Fruit fly (Drosophila melanogaster) whole organism, embryonic: ENCODE measurements around the gene CG8560.

Source experiments
- CG10147 ChIP-seq: fragments of 200-800 bp; sonication (Bioruptor generic); optimal IDR thresholded peaks from 2 replicates; lab custom pipeline; 2019; ENCODE audit warnings: missing biosample characterization, mild to moderate bottlenecking, missing genetic modification characterization, moderate library complexity
- CG10462 ChIP-seq: fragments of 200-800 bp; sonication (Bioruptor generic); optimal IDR thresholded peaks from 2 replicates; lab custom pipeline; 2016; ENCODE audit warnings: missing biosample characterization, missing genetic modification characterization
- CG11696 ChIP-seq: fragments of 200-800 bp; sonication (Bioruptor generic); IDR thresholded peaks from 2 replicates; pipeline ENCODE4 v1.3.6; 2022; ENCODE audit warnings: missing biosample characterization, missing genetic modification characterization
- CG12236 ChIP-seq: fragments of 200-800 bp; sonication (Bioruptor generic); optimal IDR thresholded peaks from 2 replicates; lab custom pipeline; 2016; ENCODE audit warnings: missing biosample characterization, missing genetic modification characterization
- CG13123 ChIP-seq: fragments of 200-800 bp; sonication (Bioruptor generic); optimal IDR thresholded peaks from 2 replicates; lab custom pipeline; 2016; ENCODE audit warnings: missing biosample characterization, missing genetic modification characterization
- CG16813 ChIP-seq: fragments of 200-800 bp; sonication (Bioruptor generic); IDR thresholded peaks from 3 replicates; pipeline ENCODE4 v1.3.6; 2022; ENCODE audit warnings: missing biosample characterization, missing genetic modification characterization; ENCODE audit not compliant: partially characterized antibody
- CG18599 ChIP-seq: fragments of 200-800 bp; sonication (Bioruptor generic); optimal IDR thresholded peaks from 3 replicates; lab custom pipeline; 2017; ENCODE audit warnings: missing biosample characterization, missing genetic modification characterization, mild to moderate bottlenecking, moderate library complexity, missing genetic modification reagents
- CG34376 ChIP-seq: fragments of 200-800 bp; sonication (Bioruptor generic); optimal IDR thresholded peaks from 2 replicates; lab custom pipeline; 2018; ENCODE audit warnings: missing biosample characterization, mild to moderate bottlenecking, missing genetic modification characterization
- CG3847 ChIP-seq: fragments of 200-800 bp; sonication (Bioruptor generic); IDR thresholded peaks from 2 replicates; pipeline ENCODE4 v1.3.6; 2022; ENCODE audit warnings: missing biosample characterization, missing genetic modification characterization
- CG6854 ChIP-seq: fragments of 200-800 bp; sonication (Bioruptor generic); optimal IDR thresholded peaks from 3 replicates; lab custom pipeline; 2017; ENCODE audit warnings: missing biosample characterization, mild to moderate bottlenecking, missing genetic modification characterization
- CkIIα-i1 ChIP-seq: fragments of 200-800 bp; sonication (Bioruptor generic); IDR thresholded peaks from 2 replicates; pipeline ENCODE4 v1.3.6; 2022; ENCODE audit warnings: missing biosample characterization, missing genetic modification characterization
- Doc3 ChIP-seq: fragments of 200-800 bp; sonication (Bioruptor generic); IDR thresholded peaks from 3 replicates; pipeline ENCODE4 v1.3.6; 2022; ENCODE audit warnings: missing biosample characterization, missing genetic modification characterization; ENCODE audit not compliant: partially characterized antibody
- Drgx ChIP-seq: fragments of 200-800 bp; sonication (Bioruptor generic); IDR thresholded peaks from 2 replicates; pipeline ENCODE4 v1.3.6; 2022; ENCODE audit warnings: missing biosample characterization, missing genetic modification characterization
- E2f1 ChIP-seq: fragments of 200-800 bp; sonication (Bioruptor generic); IDR thresholded peaks from 2 replicates; pipeline ENCODE4 v1.3.6; 2022; ENCODE audit warnings: missing biosample characterization, missing genetic modification characterization
- GATAe ChIP-seq: fragments of 200-800 bp; sonication (Bioruptor generic); conservative IDR thresholded peaks from 2 replicates; pipeline ENCODE4 v1.3.6; 2022; ENCODE audit warnings: missing biosample characterization, missing genetic modification characterization
- Hey ChIP-seq: fragments of 200-800 bp; sonication (Bioruptor generic); optimal IDR thresholded peaks from 3 replicates; lab custom pipeline; 2018; ENCODE audit warnings: missing biosample characterization, mild to moderate bottlenecking, missing genetic modification characterization
- Hr78 ChIP-seq, 2 experiments: fragments of 200-800 bp in 1 of 2; fragments of >200 bp in 1 of 2; sonication (Bioruptor generic) in 1 of 2; optimal IDR thresholded peaks; 2 replicates each; lab custom pipeline; 2017 to 2019; ENCODE audit warnings: missing biosample characterization in 2 of 2, missing genetic modification characterization in 2 of 2, mild to moderate bottlenecking in 1 of 2, moderate library complexity in 1 of 2
- MTF-1 ChIP-seq: fragments of 200-800 bp; sonication (Bioruptor generic); optimal IDR thresholded peaks from 2 replicates; lab custom pipeline; 2018; ENCODE audit warnings: missing biosample characterization, mild to moderate bottlenecking, missing genetic modification characterization, borderline replicate concordance
- Mad ChIP-seq: fragments of 200-800 bp; sonication (Bioruptor generic); optimal IDR thresholded peaks from 2 replicates; lab custom pipeline; 2016; ENCODE audit warnings: missing biosample characterization, missing genetic modification characterization
- Myb ChIP-seq: fragments of 200-800 bp; sonication (Bioruptor generic); optimal IDR thresholded peaks from 2 replicates; lab custom pipeline; 2016; ENCODE audit warnings: missing biosample characterization, missing genetic modification characterization
- Ptx1 ChIP-seq: fragments of 200-800 bp; sonication (Bioruptor generic); IDR thresholded peaks from 2 replicates; pipeline ENCODE4 v1.3.6; 2022; ENCODE audit warnings: missing biosample characterization, missing genetic modification characterization
- Sox100B ChIP-seq: fragments of 200-800 bp; sonication (Bioruptor generic); optimal IDR thresholded peaks from 3 replicates; lab custom pipeline; 2018; ENCODE audit warnings: missing biosample characterization, mild to moderate bottlenecking, missing genetic modification characterization
- Vsx1 ChIP-seq: fragments of 200-800 bp; sonication (Bioruptor generic); optimal IDR thresholded peaks from 2 replicates; lab custom pipeline; 2017; ENCODE audit warnings: missing biosample characterization, mild to moderate bottlenecking, missing genetic modification characterization, missing genetic modification reagents
- Xrp1 ChIP-seq: fragments of 200-800 bp; sonication (Bioruptor generic); IDR thresholded peaks from 2 replicates; pipeline ENCODE4 v1.3.6; 2022; ENCODE audit warnings: missing biosample characterization, missing genetic modification characterization
- cwo ChIP-seq: fragments of 200-800 bp; sonication (Bioruptor generic); optimal IDR thresholded peaks from 3 replicates; lab custom pipeline; 2017; ENCODE audit warnings: missing biosample characterization, missing genetic modification characterization, mild to moderate bottlenecking, moderate library complexity, missing genetic modification reagents
- exex ChIP-seq: fragments of 200-800 bp; sonication (Bioruptor generic); optimal IDR thresholded peaks from 4 replicates; lab custom pipeline; 2018; ENCODE audit warnings: missing biosample characterization, mild to moderate bottlenecking, missing genetic modification characterization, moderate library complexity
- fu2 ChIP-seq: fragments of 200-800 bp; sonication (Bioruptor generic); optimal IDR thresholded peaks from 2 replicates; lab custom pipeline; 2016; ENCODE audit warnings: missing biosample characterization, missing genetic modification characterization
- grn ChIP-seq: fragments of 200-800 bp; sonication (Bioruptor generic); optimal IDR thresholded peaks from 3 replicates; lab custom pipeline; 2017; ENCODE audit warnings: missing biosample characterization, missing genetic modification characterization
- kah ChIP-seq: fragments of 200-800 bp; sonication (Bioruptor generic); optimal IDR thresholded peaks from 2 replicates; lab custom pipeline; 2018; ENCODE audit warnings: missing biosample characterization, mild to moderate bottlenecking, missing genetic modification characterization
- ken ChIP-seq: fragments of 200-800 bp; sonication (Bioruptor generic); IDR thresholded peaks from 3 replicates; pipeline ENCODE4 v1.3.6; 2022; ENCODE audit warnings: missing biosample characterization, missing genetic modification characterization
- mirr ChIP-seq: fragments of 200-800 bp; sonication (Bioruptor generic); optimal IDR thresholded peaks from 3 replicates; lab custom pipeline; 2018; ENCODE audit warnings: missing biosample characterization, mild to moderate bottlenecking, missing genetic modification characterization
- peb ChIP-seq: fragments of 200-800 bp; sonication (Bioruptor generic); IDR thresholded peaks from 2 replicates; pipeline ENCODE4 v1.3.6; 2022; ENCODE audit warnings: missing biosample characterization, missing genetic modification characterization
- pho ChIP-seq: fragments of 200-800 bp; sonication (Bioruptor generic); optimal IDR thresholded peaks from 2 replicates; lab custom pipeline; 2016; ENCODE audit warnings: missing biosample characterization, missing genetic modification characterization
- pros ChIP-seq: fragments of 200-800 bp; sonication (Bioruptor generic); optimal IDR thresholded peaks from 3 replicates; lab custom pipeline; 2019; ENCODE audit warnings: missing biosample characterization, mild to moderate bottlenecking, missing genetic modification characterization, moderate library complexity
- ro ChIP-seq: fragments of 200-800 bp; sonication (Bioruptor generic); IDR thresholded peaks from 2 replicates; pipeline ENCODE4 v1.3.6; 2022; ENCODE audit warnings: missing biosample characterization, missing genetic modification characterization
- sens ChIP-seq: fragments of 200-800 bp; sonication (Bioruptor generic); peaks from one replicate; lab custom pipeline; 2016; ENCODE audit warnings: missing biosample characterization, missing genetic modification characterization
- sens-2 ChIP-seq: fragments of 200-800 bp; sonication (Bioruptor generic); IDR thresholded peaks from 2 replicates; pipeline ENCODE4 v1.3.6; 2022; ENCODE audit warnings: missing biosample characterization, missing genetic modification characterization
- sug ChIP-seq: fragments of 200-800 bp; optimal IDR thresholded peaks from 2 replicates; lab custom pipeline; 2019; ENCODE audit warnings: missing biosample characterization, mild to moderate bottlenecking, missing genetic modification characterization, moderate library complexity
- trh ChIP-seq: fragments of 200-800 bp; sonication (Bioruptor generic); optimal IDR thresholded peaks from 2 replicates; lab custom pipeline; 2016; ENCODE audit warnings: missing biosample characterization, missing genetic modification characterization
- vnd ChIP-seq: fragments of 200-800 bp; sonication (Bioruptor generic); IDR thresholded peaks from 3 replicates; pipeline ENCODE4 v1.3.6; 2022; ENCODE audit warnings: missing biosample characterization, missing genetic modification characterization; ENCODE audit not compliant: partially characterized antibody
- wor ChIP-seq: fragments of 200-800 bp; sonication (Bioruptor generic); IDR thresholded peaks from 2 replicates; pipeline ENCODE4 v1.3.6; 2022; ENCODE audit warnings: missing biosample characterization, missing genetic modification characterization

CG8560 gene

DNA sequence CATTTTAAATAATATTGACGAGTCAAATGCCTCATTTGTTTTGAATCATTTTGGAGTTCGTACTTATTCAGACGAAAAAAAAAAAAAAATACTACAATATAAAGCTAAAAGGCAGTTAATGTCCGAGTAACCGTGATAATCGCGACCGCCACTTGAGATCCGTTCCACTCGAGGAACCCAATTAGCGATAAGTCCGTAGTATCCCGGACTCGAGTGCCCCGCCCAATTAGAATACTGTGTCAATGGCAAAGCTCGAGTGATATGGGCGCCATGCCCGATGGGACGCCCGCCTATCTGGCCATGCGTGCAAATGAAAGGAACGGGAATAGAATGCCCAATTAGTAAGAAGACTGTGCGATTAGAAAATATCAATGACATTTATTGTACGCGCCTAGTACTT is 2.0 kb downstream of the CG8560 start:
- no peak for TF ChIP-seq CG12236 (GFP tag; lab: Kevin White, UChicago)
- no peak for TF ChIP-seq wor (GFP tag; lab: Robert Waterston, UW)
- peak; percentile 46 for TF ChIP-seq sug
- no peak for TF ChIP-seq Ptx1 (GFP tag; lab: Robert Waterston, UW)
- peak; percentile 52; the same call in 2 of the 3 replicates for TF ChIP-seq vnd (GFP tag; lab: Robert Waterston, UW)
- TF ChIP-seq kah (GFP tag; lab: Kevin White, UChicago), result no peak
- TF ChIP-seq CG18599 (GFP tag; lab: Kevin White, UChicago), result peak; percentile 13
- peak; percentile 26; the same call in 1 of the 2 replicates for TF ChIP-seq GATAe (GFP tag; lab: Robert Waterston, UW)
- peak; percentile 27 for TF ChIP-seq grn (GFP tag; lab: Kevin White, UChicago)
- peak; percentile 89 for TF ChIP-seq exex (tag; lab: Kevin White, UChicago)
- TF ChIP-seq sens, result peak; percentile 21
- no peak for TF ChIP-seq fu2

DNA sequence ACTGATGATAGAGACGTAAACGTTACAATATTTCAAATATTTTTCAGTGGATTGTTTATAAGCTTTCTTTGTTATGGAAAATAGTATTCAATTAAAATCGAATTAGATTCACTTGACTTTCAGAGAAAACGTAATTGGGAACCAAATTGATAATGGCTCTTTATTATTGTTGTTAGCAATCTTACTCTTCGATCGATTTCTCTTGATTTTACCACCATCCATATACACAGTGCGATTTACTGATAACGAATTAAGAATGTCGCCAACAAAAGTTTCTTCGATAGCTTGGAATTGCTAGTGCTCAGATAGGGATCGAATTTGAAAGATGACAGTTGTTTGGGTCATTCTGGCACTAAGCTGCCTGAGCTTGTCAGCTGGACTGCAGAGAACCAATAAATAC is 4.2 kb downstream of the CG8560 start, which contains the start of gene CG18417:
TSS of gene CG18417 (plus strand) at position 301 of the 400 bp plus-strand sequence.
- peak; percentile 13 for TF ChIP-seq exex (tag; lab: Kevin White, UChicago)
- TF ChIP-seq ro (GFP tag; lab: Robert Waterston, UW), result no peak

dm6 chr3L:7397979-7398378 is 6.0 kb downstream of the CG8560 start, which contains the start of gene CG8562:
CG8562 (plus strand) TSS chr3L:7398285.
- peak; percentile 69; the same call in 1 of the 2 replicates for TF ChIP-seq sens-2 (GFP tag; lab: Robert Waterston, UW)
- peak; percentile 52; the same call in 1 of the 2 replicates for TF ChIP-seq GATAe (GFP tag; lab: Robert Waterston, UW)
- TF ChIP-seq Hey (tag; lab: Kevin White, UChicago), result peak; percentile 64
- no peak for TF ChIP-seq Drgx (GFP tag; lab: Robert Waterston, UW)
- peak; percentile 8 for TF ChIP-seq Vsx1
- TF ChIP-seq Hr78 (GFP tag; optimal IDR thresholded peaks at IDR 0.05; lab: Kevin White, UChicago), result peak in 1 of 2 experiments; percentile 5
- TF ChIP-seq trh (GFP tag; lab: Kevin White, UChicago), result no peak
- peak; percentile 54 for TF ChIP-seq mirr (GFP tag; lab: Kevin White, UChicago)
- TF ChIP-seq exex (tag; lab: Kevin White, UChicago), result peak; percentile 94
- TF ChIP-seq CG34376, result peak; percentile 13
- TF ChIP-seq cwo, result peak; percentile 14
- peak; percentile 43; the same call in 2 of the 3 replicates for TF ChIP-seq vnd (GFP tag; lab: Robert Waterston, UW)
- TF ChIP-seq sug, result peak; percentile 44
- TF ChIP-seq grn (GFP tag; lab: Kevin White, UChicago), result peak; percentile 33
- TF ChIP-seq E2f1 (GFP tag; lab: Robert Waterston, UW), result no peak
- TF ChIP-seq Xrp1, result no peak

DNA sequence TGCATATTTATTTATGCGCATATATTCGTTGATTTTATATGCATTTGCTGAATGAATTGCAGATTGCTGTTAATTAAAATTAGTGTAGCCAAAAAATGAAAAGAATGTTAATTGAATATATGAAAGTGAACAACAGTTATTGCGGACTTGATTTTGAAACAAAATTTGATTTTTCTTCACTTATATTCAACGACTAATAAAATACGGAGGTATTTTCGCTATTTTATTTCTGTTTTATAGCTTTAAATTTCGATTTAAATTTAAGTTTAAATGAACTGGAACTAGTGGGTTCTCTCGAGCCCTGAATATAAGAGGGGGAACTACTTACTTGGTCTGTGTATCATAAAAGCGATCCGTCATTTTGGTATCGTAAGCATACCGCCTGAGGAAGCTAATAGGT is 7.9 kb downstream of the CG8560 start, which contains the start of gene CG32379:
TSS of gene CG32379 (plus strand) at position 301 of the 400 bp plus-strand sequence.
- TF ChIP-seq peb (GFP tag; lab: Robert Waterston, UW), result no peak
- TF ChIP-seq pho (GFP tag; lab: Kevin White, UChicago), result no peak
- TF ChIP-seq CG6854 (GFP tag; lab: Kevin White, UChicago), result no peak
- TF ChIP-seq Doc3 (GFP tag; lab: Robert Waterston, UW), result no peak
- TF ChIP-seq MTF-1 (GFP tag; lab: Kevin White, UChicago), result no peak
- TF ChIP-seq pros (GFP tag; lab: Kevin White, UChicago), result no peak
- no peak for TF ChIP-seq CG10147 (GFP tag; lab: Kevin White, UChicago)
- TF ChIP-seq Myb (GFP tag; lab: Kevin White, UChicago), result no peak
- no peak for TF ChIP-seq CkIIα-i1 (GFP tag; lab: Robert Waterston, UW)
- no peak for TF ChIP-seq CG3847 (GFP tag; lab: Robert Waterston, UW)
- no peak for TF ChIP-seq CG11696 (GFP tag; lab: Robert Waterston, UW)
- no peak for TF ChIP-seq CG13123
- TF ChIP-seq CG10462 (GFP tag; lab: Kevin White, UChicago), result no peak
- TF ChIP-seq CG16813 (GFP tag; lab: Robert Waterston, UW), result no peak
- no peak for TF ChIP-seq vnd (GFP tag; lab: Robert Waterston, UW)
- TF ChIP-seq Sox100B (GFP tag; lab: Kevin White, UChicago), result no peak
- TF ChIP-seq ken (GFP tag; lab: Robert Waterston, UW), result no peak
- no peak for TF ChIP-seq Mad (GFP tag; lab: Kevin White, UChicago)
